Worm (Caenorhabditis elegans) whole organism, L4/young adult: ENCODE data around the gene W09D6.1.
A peak's percentile ranks its signal among the peaks of the same experiment; 100 is the strongest.

Source experiments
- W03F9.2 ChIP-seq: fragments of 150-350 bp; optimal IDR thresholded peaks from 2 replicates; lab custom pipeline; 2014; ENCODE audit warnings: missing biosample characterization, missing genetic modification characterization
- dao-5 ChIP-seq: sonication (generic microtip); optimal IDR thresholded peaks from 2 replicates; lab custom pipeline; 2016; ENCODE audit warnings: missing genotype, missing genetic modification characterization, moderate library complexity, missing compliant biosample characterization

Gene W09D6.1

ce11 chrIII:11119176-11119853, 50.7 kb downstream of the W09D6.1 start, which contains the start of the genes sup-35 and Y48A6C.4:
Gene sup-35 (minus strand): TSS chrIII:11119226.
Gene Y48A6C.4 (plus strand): TSS chrIII:11119803.
- TF ChIP-seq W03F9.2, result peak; percentile 86
- TF ChIP-seq dao-5 (tag; lab: Kevin White, UChicago), result no peak
